Worm (Caenorhabditis elegans) whole organism, L3 larva: ENCODE results near the gene his-72.

Experiments
- ceh-16 ChIP-seq: sonication (generic microtip); optimal IDR thresholded peaks from 2 replicates; lab custom pipeline; 2017; ENCODE audit warnings: missing biosample characterization, missing genetic modification characterization
- elt-2 ChIP-seq: sonication (generic microtip); optimal IDR thresholded peaks from 2 replicates; lab custom pipeline; 2016; ENCODE audit warnings: missing genetic modification reagents, mild to moderate bottlenecking, missing genetic modification characterization, missing compliant biosample characterization
- nhr-11 ChIP-seq: fragments of 150-350 bp; optimal IDR thresholded peaks from 2 replicates; lab custom pipeline; 2014; ENCODE audit warnings: missing biosample characterization, missing genetic modification characterization

DNA sequence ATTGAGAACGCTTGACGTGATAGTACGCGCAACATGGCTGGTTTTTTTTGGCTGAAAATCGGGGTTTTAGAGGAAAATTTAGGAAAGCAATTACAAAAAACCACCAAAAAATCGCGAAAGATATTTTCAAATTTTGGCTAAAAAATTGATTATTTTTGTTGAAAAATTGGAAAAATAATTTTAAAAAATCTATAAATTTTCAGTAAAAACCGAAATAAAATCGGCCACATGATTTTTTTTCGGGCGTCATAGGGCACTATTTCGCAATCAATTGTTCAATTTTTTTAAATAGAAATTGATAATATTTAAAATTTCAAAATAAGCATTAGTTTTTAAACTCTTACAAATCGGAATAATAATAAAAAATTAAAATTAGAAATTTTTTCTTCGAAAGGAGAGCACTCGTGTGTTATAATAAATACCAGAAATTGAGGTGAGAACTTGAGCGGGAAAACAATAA lies 5.0 kb upstream of the his-72 start, which contains the start of gene glrx-5:
- no peak for TF ChIP-seq nhr-11 (tag; lab: Kevin White, UChicago)
- TF ChIP-seq elt-2 (tag; lab: Kevin White, UChicago), result no peak
- no peak for TF ChIP-seq ceh-16 (tag; lab: Kevin White, UChicago)
